Worm (Caenorhabditis elegans) whole organism, young adult: ENCODE measurements around the gene che-2.

Experiments used
- B0261.1 ChIP-seq: sonication (generic microtip); optimal IDR thresholded peaks from 2 replicates; lab custom pipeline; 2016; ENCODE audit warnings: mild to moderate bottlenecking, missing genetic modification characterization, moderate library complexity, missing compliant biosample characterization
- B0336.3 ChIP-seq: fragments of 200-800 bp; sonication (Bioruptor generic); IDR thresholded peaks from 2 replicates; pipeline ENCODE4 v1.3.6; 2022; ENCODE audit warnings: missing genetic modification characterization, missing compliant biosample characterization
- C06A6.2 ChIP-seq: fragments of 200-800 bp; sonication (Bioruptor generic); conservative IDR thresholded peaks from 2 replicates; pipeline ENCODE4 v1.3.6; 2022; ENCODE audit warnings: missing genetic modification characterization, missing compliant biosample characterization
- C17E4.6 ChIP-seq: fragments of 200-800 bp; sonication (Bioruptor generic); IDR thresholded peaks from 2 replicates; pipeline ENCODE4 v1.3.6; 2022; ENCODE audit warnings: missing genetic modification reagents, missing genetic modification characterization, missing compliant biosample characterization
- F33H1.4 ChIP-seq: fragments of 200-800 bp; sonication (Bioruptor generic); IDR thresholded peaks from 2 replicates; pipeline ENCODE4 v1.3.6; 2022; ENCODE audit warnings: missing genetic modification reagents, missing genetic modification characterization, missing compliant biosample characterization
- F37B4.10 ChIP-seq: fragments of 200-800 bp; sonication (Bioruptor generic); IDR thresholded peaks from 2 replicates; pipeline ENCODE4 v1.3.6; 2022; ENCODE audit warnings: missing genetic modification characterization, missing compliant biosample characterization
- F39B2.1 ChIP-seq: fragments of 200-800 bp; sonication (Bioruptor generic); IDR thresholded peaks from 2 replicates; pipeline ENCODE4 v1.3.6; 2022; ENCODE audit warnings: missing genetic modification reagents, missing genetic modification characterization, missing compliant biosample characterization
- F57A8.1 ChIP-seq: fragments of 200-800 bp; sonication (Bioruptor generic); optimal IDR thresholded peaks from 2 replicates; lab custom pipeline; 2018; ENCODE audit warnings: mild to moderate bottlenecking, missing genetic modification characterization, moderate library complexity, missing compliant biosample characterization
- F57C9.4 ChIP-seq: sonication (generic microtip); optimal IDR thresholded peaks from 2 replicates; lab custom pipeline; 2017; ENCODE audit warnings: mild to moderate bottlenecking, missing genetic modification characterization, missing compliant biosample characterization
- Y53G8AR.9 ChIP-seq: fragments of 200-800 bp; sonication (Bioruptor generic); conservative IDR thresholded peaks from 2 replicates; pipeline ENCODE4 v1.3.6; 2022; ENCODE audit warnings: missing genetic modification reagents, missing genetic modification characterization, missing compliant biosample characterization
- ZK185.1 ChIP-seq: sonication (generic microtip); optimal IDR thresholded peaks from 2 replicates; lab custom pipeline; 2016; ENCODE audit warnings: mild to moderate bottlenecking, missing genetic modification characterization, missing compliant biosample characterization; ENCODE audit not compliant: poor library complexity, severe bottlenecking
- akir-1 ChIP-seq: fragments of 200-800 bp; sonication (Bioruptor generic); optimal IDR thresholded peaks from 2 replicates; lab custom pipeline; 2018; ENCODE audit warnings: mild to moderate bottlenecking, missing genetic modification characterization, moderate library complexity, missing compliant biosample characterization
- atf-7 ChIP-seq: sonication (generic microtip); optimal IDR thresholded peaks from 2 replicates; lab custom pipeline; 2017; ENCODE audit warnings: mild to moderate bottlenecking, missing genetic modification characterization, missing compliant biosample characterization
- athp-1 ChIP-seq: sonication (generic microtip); optimal IDR thresholded peaks from 2 replicates; lab custom pipeline; 2017; ENCODE audit warnings: mild to moderate bottlenecking, missing genetic modification characterization, missing compliant biosample characterization
- attf-5 ChIP-seq: fragments of 200-800 bp; sonication (Bioruptor generic); optimal IDR thresholded peaks from 2 replicates; lab custom pipeline; 2018; ENCODE audit warnings: mild to moderate bottlenecking, missing genetic modification characterization, missing compliant biosample characterization
- attf-6 ChIP-seq: fragments of 200-800 bp; sonication (Bioruptor generic); IDR thresholded peaks from 2 replicates; pipeline ENCODE4 v1.3.6; 2022; ENCODE audit warnings: missing genetic modification reagents, missing genetic modification characterization, missing compliant biosample characterization
- bed-2 ChIP-seq: fragments of 200-800 bp; sonication (Bioruptor generic); IDR thresholded peaks from 2 replicates; pipeline ENCODE4 v1.3.6; 2022; ENCODE audit warnings: missing genetic modification reagents, missing genetic modification characterization, missing compliant biosample characterization
- cebp-1 ChIP-seq, 2 experiments: fragments of 200-800 bp in 1 of 2; sonication (Bioruptor generic) in 1 of 2; sonication (generic microtip) in 1 of 2; IDR thresholded peaks in 1 of 2; optimal IDR thresholded peaks in 1 of 2; 2 replicates each; pipeline versions ENCODE4 v1.3.6 to Lab custom; 2017 to 2022; ENCODE audit warnings: missing compliant biosample characterization in 2 of 2, missing genetic modification characterization in 2 of 2, mild to moderate bottlenecking in 1 of 2, missing genetic modification reagents in 1 of 2, moderate library complexity in 1 of 2
- cebp-2 ChIP-seq: fragments of 200-800 bp; sonication (Bioruptor generic); IDR thresholded peaks from 2 replicates; pipeline ENCODE4 v1.3.6; 2022; ENCODE audit warnings: missing genetic modification characterization, missing compliant biosample characterization
- ceh-27 ChIP-seq: fragments of 200-800 bp; sonication (Bioruptor generic); optimal IDR thresholded peaks from 2 replicates; lab custom pipeline; 2018; ENCODE audit warnings: mild to moderate bottlenecking, missing genetic modification characterization, moderate library complexity, missing compliant biosample characterization
- ceh-91 ChIP-seq: fragments of 200-800 bp; sonication (Bioruptor generic); IDR thresholded peaks from 2 replicates; pipeline ENCODE4 v1.3.6; 2022; ENCODE audit warnings: missing genetic modification reagents, missing genetic modification characterization, missing compliant biosample characterization
- die-1 ChIP-seq: sonication (generic microtip); optimal IDR thresholded peaks from 2 replicates; lab custom pipeline; 2016; ENCODE audit warnings: missing genotype, mild to moderate bottlenecking, missing genetic modification characterization, missing compliant biosample characterization
- dpff-1 ChIP-seq: sonication (generic microtip); optimal IDR thresholded peaks from 2 replicates; lab custom pipeline; 2017; ENCODE audit warnings: mild to moderate bottlenecking, missing genetic modification characterization, missing compliant biosample characterization
- ets-4 ChIP-seq: fragments of 200-800 bp; sonication (Bioruptor generic); optimal IDR thresholded peaks from 2 replicates; lab custom pipeline; 2018; ENCODE audit warnings: mild to moderate bottlenecking, missing genetic modification characterization, missing compliant biosample characterization
- hlh-26 ChIP-seq: fragments of 200-800 bp; sonication (Bioruptor generic); conservative IDR thresholded peaks from 2 replicates; pipeline ENCODE4 v1.3.6; 2022; ENCODE audit warnings: missing genetic modification reagents, missing genetic modification characterization, missing compliant biosample characterization
- hmg-1.2 ChIP-seq: fragments of 200-800 bp; sonication (Bioruptor generic); IDR thresholded peaks from 2 replicates; pipeline ENCODE4 v1.3.6; 2022; ENCODE audit warnings: missing genetic modification reagents, missing genetic modification characterization, missing compliant biosample characterization
- hsf-1 ChIP-seq: fragments of 200-800 bp; sonication (Bioruptor generic); IDR thresholded peaks from 2 replicates; pipeline ENCODE4 v1.3.6; 2022; ENCODE audit warnings: missing genetic modification reagents, missing genetic modification characterization, missing compliant biosample characterization
- let-526 ChIP-seq: fragments of 200-800 bp; sonication (Bioruptor generic); IDR thresholded peaks from 2 replicates; pipeline ENCODE4 v1.3.6; 2022; ENCODE audit warnings: missing genetic modification reagents, missing genetic modification characterization, missing compliant biosample characterization
- lin-54 ChIP-seq: fragments of 200-800 bp; sonication (Bioruptor generic); optimal IDR thresholded peaks from 2 replicates; lab custom pipeline; 2018; ENCODE audit warnings: mild to moderate bottlenecking, missing genetic modification characterization, missing compliant biosample characterization
- lir-1 ChIP-seq: fragments of 200-800 bp; sonication (Bioruptor generic); conservative IDR thresholded peaks from 2 replicates; pipeline ENCODE4 v1.3.6; 2022; ENCODE audit warnings: missing genetic modification reagents, missing genetic modification characterization, missing compliant biosample characterization
- lsy-27 ChIP-seq: sonication (generic microtip); optimal IDR thresholded peaks from 2 replicates; lab custom pipeline; 2017; ENCODE audit warnings: missing genetic modification characterization, mild to moderate bottlenecking, missing compliant biosample characterization, antibody characterized with exemption, missing genotype, borderline replicate concordance; ENCODE audit not compliant: insufficient read depth
- mxl-1 ChIP-seq: sonication (generic microtip); optimal IDR thresholded peaks from 2 replicates; lab custom pipeline; 2016; ENCODE audit warnings: missing genetic modification characterization, missing compliant biosample characterization
- nhr-27 ChIP-seq: fragments of 200-800 bp; sonication (Bioruptor generic); optimal IDR thresholded peaks from 2 replicates; lab custom pipeline; 2018; ENCODE audit warnings: mild to moderate bottlenecking, missing genetic modification characterization, moderate library complexity, missing compliant biosample characterization
- nhr-90 ChIP-seq: sonication (generic microtip); optimal IDR thresholded peaks from 2 replicates; lab custom pipeline; 2016; ENCODE audit warnings: missing genotype, mild to moderate bottlenecking, missing genetic modification characterization, missing compliant biosample characterization
- pbrm-1 ChIP-seq: fragments of 200-800 bp; sonication (Bioruptor generic); IDR thresholded peaks from 2 replicates; pipeline ENCODE4 v1.3.6; 2022; ENCODE audit warnings: missing genetic modification reagents, missing genetic modification characterization, missing compliant biosample characterization
- pha-4 ChIP-seq: fragments of 150-350 bp; sonication (generic microtip); optimal IDR thresholded peaks from 2 replicates; lab custom pipeline; 2014; ENCODE audit warnings: missing biosample characterization, missing genetic modification reagents, missing genetic modification characterization
- rcor-1 ChIP-seq: fragments of 200-800 bp; sonication (Bioruptor generic); IDR thresholded peaks from 2 replicates; pipeline ENCODE4 v1.3.6; 2022; ENCODE audit warnings: missing genetic modification reagents, missing genetic modification characterization, missing compliant biosample characterization
- rpc-1 ChIP-seq, 2 experiments: fragments of 150-350 bp in 1 of 2; sonication (generic microtip) in 1 of 2; optimal IDR thresholded peaks; 2 replicates each; lab custom pipeline; 2014 to 2018; ENCODE audit warnings: missing biosample characterization in 1 of 2, missing genetic modification characterization in 1 of 2, missing genetic modification reagents in 1 of 2, missing genotype in 1 of 2
- snpc-1.3 ChIP-seq: sonication (generic microtip); optimal IDR thresholded peaks from 2 replicates; lab custom pipeline; 2017; ENCODE audit warnings: missing genetic modification characterization, mild to moderate bottlenecking, missing compliant biosample characterization, antibody characterized with exemption, moderate library complexity, missing genotype, missing genetic modification reagents; ENCODE audit not compliant: insufficient read depth
- somi-1 ChIP-seq: fragments of 200-800 bp; sonication (Bioruptor generic); optimal IDR thresholded peaks from 2 replicates; lab custom pipeline; 2018; ENCODE audit warnings: mild to moderate bottlenecking, missing genetic modification characterization, missing compliant biosample characterization
- sptf-2 ChIP-seq: fragments of 200-800 bp; sonication (Bioruptor generic); optimal IDR thresholded peaks from 2 replicates; lab custom pipeline; 2018; ENCODE audit warnings: mild to moderate bottlenecking, missing genetic modification characterization, missing compliant biosample characterization
- tbx-9 ChIP-seq: sonication (generic microtip); optimal IDR thresholded peaks from 2 replicates; lab custom pipeline; 2016; ENCODE audit warnings: borderline replicate concordance, missing genetic modification characterization, inconsistent platforms, missing compliant biosample characterization
- unc-130 ChIP-seq: sonication (generic microtip); optimal IDR thresholded peaks from 2 replicates; lab custom pipeline; 2016; ENCODE audit warnings: missing genetic modification reagents, missing genetic modification characterization, missing compliant biosample characterization
- zim-3 ChIP-seq: sonication (generic microtip); optimal IDR thresholded peaks from 2 replicates; lab custom pipeline; 2017; ENCODE audit warnings: mild to moderate bottlenecking, missing genetic modification characterization, moderate library complexity, missing compliant biosample characterization
- ztf-28 ChIP-seq: fragments of 200-800 bp; sonication (Bioruptor generic); IDR thresholded peaks from 2 replicates; pipeline ENCODE4 v1.3.6; 2022; ENCODE audit warnings: missing genetic modification reagents, missing genetic modification characterization, missing compliant biosample characterization
- ztf-6 ChIP-seq: fragments of 200-800 bp; sonication (Bioruptor generic); IDR thresholded peaks from 2 replicates; pipeline ENCODE4 v1.3.6; 2022; ENCODE audit warnings: missing genetic modification reagents, missing genetic modification characterization, missing compliant biosample characterization

che-2 gene

ce11 chrX:489635-490105, 8.4 kb downstream of the che-2 start, which contains the start of gene egl-17 (continued):
- peak; percentile 87 for TF ChIP-seq ztf-28
- TF ChIP-seq pbrm-1, result peak; percentile 75
- TF ChIP-seq attf-5 (GFP tag; lab: Kevin White, UChicago), result peak; percentile 77
- peak; percentile 72 for TF ChIP-seq F57A8.1
- peak; percentile 68 for TF ChIP-seq lir-1 (GFP tag; lab: Robert Waterston, UW)
- peak; percentile 87 for TF ChIP-seq rcor-1 (GFP tag; lab: Robert Waterston, UW)
- peak; percentile 75 for TF ChIP-seq ets-4 (GFP tag; lab: Kevin White, UChicago)
- peak; percentile 86 for TF ChIP-seq ceh-27 (GFP tag; lab: Kevin White, UChicago)
- no peak for TF ChIP-seq pha-4 (tag; lab: Kevin White, UChicago)
- TF ChIP-seq athp-1 (tag; lab: Kevin White, UChicago), result peak; percentile 87
- no peak for TF ChIP-seq hlh-26 (GFP tag; lab: Robert Waterston, UW)
- TF ChIP-seq die-1 (tag; lab: Kevin White, UChicago), result peak; percentile 94
- peak; percentile 94 for TF ChIP-seq mxl-1 (tag; lab: Kevin White, UChicago)
- peak; percentile 90 for TF ChIP-seq nhr-27
- peak; percentile 98 for TF ChIP-seq rpc-1 (optimal IDR thresholded peaks at IDR 0.05; lab: Kevin White, UChicago)
- peak; percentile 99 for TF ChIP-seq rpc-1 (tag; optimal IDR thresholded peaks at IDR 0.05; lab: Kevin White, UChicago)
- TF ChIP-seq Y53G8AR.9 (GFP tag; lab: Robert Waterston, UW), result peak; percentile 83
- TF ChIP-seq F33H1.4 (GFP tag; lab: Robert Waterston, UW), result 0 out of 2 replicates have a peak, but pooled peaks have one; percentile 11
- TF ChIP-seq cebp-2 (GFP tag; lab: Robert Waterston, UW), result 0 out of 2 replicates have a peak, but pooled peaks have one; percentile 54
- peak; percentile 78 for TF ChIP-seq sptf-2 (GFP tag; lab: Kevin White, UChicago)
- TF ChIP-seq F57C9.4 (tag; lab: Kevin White, UChicago), result peak; percentile 58
- peak; percentile 74; the same call in 1 of the 2 replicates for TF ChIP-seq ztf-6 (GFP tag; lab: Robert Waterston, UW)
- TF ChIP-seq tbx-9 (tag; lab: Kevin White, UChicago), result peak; percentile 66
- no peak for TF ChIP-seq F39B2.1 (GFP tag; lab: Robert Waterston, UW)
- TF ChIP-seq hmg-1.2, result peak; percentile 86
- TF ChIP-seq C06A6.2, result peak; percentile 71
- TF ChIP-seq B0261.1, result peak; percentile 96
- TF ChIP-seq nhr-90, result peak; percentile 96
- TF ChIP-seq B0336.3, result peak; percentile 84
- 0 out of 2 replicates have a peak, but pooled peaks have one; percentile 71 for TF ChIP-seq bed-2 (GFP tag; lab: Robert Waterston, UW)
- no peak for TF ChIP-seq F37B4.10 (GFP tag; lab: Robert Waterston, UW)
- TF ChIP-seq let-526 (GFP tag; lab: Robert Waterston, UW), result 0 out of 2 replicates have a peak, but pooled peaks have one; percentile 15
- no peak for TF ChIP-seq lsy-27 (tag; lab: Kevin White, UChicago)
- TF ChIP-seq attf-6 (GFP tag; lab: Robert Waterston, UW), result 0 out of 2 replicates have a peak, but pooled peaks have one; percentile 19
- TF ChIP-seq cebp-1 (GFP tag; IDR thresholded peaks at IDR 0.05; lab: Robert Waterston, UW), result no peak
- TF ChIP-seq cebp-1 (tag; optimal IDR thresholded peaks at IDR 0.05; lab: Kevin White, UChicago), result peak; percentile 82
- peak; percentile 69 for TF ChIP-seq atf-7 (tag; lab: Kevin White, UChicago)
- TF ChIP-seq dpff-1 (tag; lab: Kevin White, UChicago), result no peak
- TF ChIP-seq ZK185.1 (tag; lab: Kevin White, UChicago), result peak; percentile 84
- TF ChIP-seq unc-130, result peak; percentile 58
- peak; percentile 42; the same call in 1 of the 2 replicates for TF ChIP-seq hsf-1 (GFP tag; lab: Robert Waterston, UW)
- TF ChIP-seq C17E4.6 (GFP tag; lab: Robert Waterston, UW), result peak; percentile 64; the same call in 1 of the 2 replicates
- TF ChIP-seq lin-54 (GFP tag; lab: Kevin White, UChicago), result peak; percentile 65
- TF ChIP-seq snpc-1.3 (tag; lab: Kevin White, UChicago), result peak; percentile 91
- TF ChIP-seq somi-1 (GFP tag; lab: Kevin White, UChicago), result peak; percentile 80
- TF ChIP-seq zim-3 (tag; lab: Kevin White, UChicago), result peak; percentile 84
- no peak for TF ChIP-seq akir-1 (GFP tag; lab: Kevin White, UChicago)
- peak; percentile 54 for TF ChIP-seq ceh-91 (GFP tag; lab: Robert Waterston, UW)
